Worm (Caenorhabditis elegans) whole organism, mixed stage, embryonic: ENCODE results near the gene F46G10.2.

ENCODE experiments used
- blmp-1 ChIP-seq: fragments of 150-350 bp; optimal IDR thresholded peaks from 2 replicates; lab custom pipeline; 2014; ENCODE audit warnings: missing biosample characterization, missing genetic modification characterization
- ceh-83 ChIP-seq: fragments of 200-800 bp; sonication (Bioruptor generic); optimal IDR thresholded peaks from 2 replicates; lab custom pipeline; 2018; ENCODE audit warnings: mild to moderate bottlenecking, missing genetic modification characterization, missing compliant biosample characterization
- snpc-4 ChIP-seq: fragments of 150-350 bp; optimal IDR thresholded peaks from 2 replicates; lab custom pipeline; 2014; ENCODE audit warnings: missing biosample characterization, missing genetic modification characterization

ce11 chrX:13288715-13289114 lies 34.0 kb upstream of the F46G10.2 start, which contains the start of gene R04D3.4:
- TF ChIP-seq snpc-4 (tag; lab: Kevin White, UChicago) (no peak), ceh-83 (GFP tag; lab: Kevin White, UChicago) (no peak), blmp-1 (tag; lab: Kevin White, UChicago) (no peak)
